Fruit fly (Drosophila melanogaster): ENCODE data around the gene Gal.
A peak's percentile ranks its signal among the peaks of the same experiment; 100 is the strongest.

Gal gene

DNA sequence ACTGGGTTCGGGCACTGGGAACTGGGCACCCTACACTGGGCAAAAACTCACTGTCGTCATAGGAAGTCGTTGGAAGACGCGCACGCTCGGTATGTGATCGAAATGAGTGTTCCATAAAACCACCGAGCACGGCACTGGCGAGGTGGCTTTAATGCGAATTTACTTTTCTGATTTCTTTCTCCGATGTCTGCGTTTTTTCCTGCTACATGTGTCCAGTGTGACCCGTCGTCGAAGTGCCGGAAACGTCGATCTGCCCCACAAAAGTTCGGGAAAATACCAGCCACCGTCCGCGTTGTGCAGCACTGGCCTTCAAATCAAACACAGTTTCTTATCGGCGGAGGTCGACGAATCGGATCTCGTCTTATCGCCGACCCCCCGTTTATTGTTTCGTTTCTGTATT is 7.4 kb downstream of the Gal start, which contains the start of gene Kdm5 (continued):
- TF ChIP-seq CG14710 (tag; optimal IDR thresholded peaks at IDR 0.05) (peak; percentile 46), CG31224 (GFP tag; IDR thresholded peaks at IDR 0.05) (peak; percentile 14; the same call in 1 of the 2 replicates), ERR (GFP tag; optimal IDR thresholded peaks at IDR 0.05) (no peak), rib (GFP tag; IDR thresholded peaks at IDR 0.05) (no peak), CG8089 (GFP tag; optimal IDR thresholded peaks at IDR 0.05) (peak; percentile 2), CG17328 (GFP tag; IDR thresholded peaks at IDR 0.05) (0 out of 2 replicates have a peak, but pooled peaks have one; percentile 12), CG7963 (GFP tag; IDR thresholded peaks at IDR 0.05; ENCODE audit: partially characterized antibody) (no peak), tx (GFP tag; optimal IDR thresholded peaks at IDR 0.05) (peak; percentile 11), jing (GFP tag; optimal IDR thresholded peaks at IDR 0.05) (no peak), CG4404 (GFP tag; IDR thresholded peaks at IDR 0.05) (peak; percentile 38; the same call in 1 of the 2 replicates), B-H2 (GFP tag; optimal IDR thresholded peaks at IDR 0.05) (peak; percentile 41), HmgD (GFP tag; optimal IDR thresholded peaks at IDR 0.05) (peak; percentile 62), CG10543 (GFP tag; optimal IDR thresholded peaks at IDR 0.05) (peak; percentile 78), CG7987 (GFP tag; optimal IDR thresholded peaks at IDR 0.05) (peak; percentile 47), da (GFP tag; optimal IDR thresholded peaks at IDR 0.05) (no peak), Mrtf (GFP tag; IDR thresholded peaks at IDR 0.05) (no peak), CG33213 (GFP tag; optimal IDR thresholded peaks at IDR 0.05) (peak; percentile 64), ci (GFP tag; IDR thresholded peaks at IDR 0.05) (peak; percentile 87), org-1 (GFP tag; optimal IDR thresholded peaks at IDR 0.05) (no peak), lab (GFP tag; optimal IDR thresholded peaks at IDR 0.05) (peak; percentile 64), Drgx (GFP tag; IDR thresholded peaks at IDR 0.05) (peak; percentile 45; the same call in 1 of the 2 replicates), Hmr (GFP tag; optimal IDR thresholded peaks at IDR 0.05) (peak; percentile 54), CG12391 (tag; optimal IDR thresholded peaks at IDR 0.05) (peak; percentile 9), Fer1 (GFP tag; optimal IDR thresholded peaks at IDR 0.05) (peak; percentile 48), Med (GFP tag) (peak; percentile 93), CG4707 (GFP tag; optimal IDR thresholded peaks at IDR 0.05) (no peak), sens (GFP tag) (peak; percentile 53), CG7839 (tag; optimal IDR thresholded peaks at IDR 0.05) (peak; percentile 4), CG8359 (GFP tag; optimal IDR thresholded peaks at IDR 0.05; ENCODE audit: borderline replicate concordance) (peak; percentile 16), CG13894 (tag; optimal IDR thresholded peaks at IDR 0.05) (no peak), CG15514 (GFP tag; optimal IDR thresholded peaks at IDR 0.05) (peak; percentile 69), YL-1 (GFP tag; optimal IDR thresholded peaks at IDR 0.05) (peak; percentile 65), danr (GFP tag; IDR thresholded peaks at IDR 0.05) (peak; percentile 29; the same call in 1 of the 2 replicates), CG9609 (GFP tag; optimal IDR thresholded peaks at IDR 0.05) (peak; percentile 54), CG32767 (GFP tag; IDR thresholded peaks at IDR 0.05) (no peak), CG18262 (tag; optimal IDR thresholded peaks at IDR 0.05) (peak; percentile 8), Sin3A (optimal IDR thresholded peaks at IDR 0.05) (peak; percentile 49), lilli (GFP tag; optimal IDR thresholded peaks at IDR 0.05) (peak; percentile 13), CG11504 (tag; optimal IDR thresholded peaks at IDR 0.05) (peak; percentile 37), insv (GFP tag; optimal IDR thresholded peaks at IDR 0.05) (peak in 1 of 2 experiments; percentile 27), slp2 (GFP tag; optimal IDR thresholded peaks at IDR 0.05) (no peak), caup (GFP tag; optimal IDR thresholded peaks at IDR 0.05; ENCODE audit: severe bottlenecking) (peak; percentile 62), Nf-YB (GFP tag; optimal IDR thresholded peaks at IDR 0.05) (peak; percentile 54), CG5953 (GFP tag; IDR thresholded peaks at IDR 0.05) (no peak), CG12942 (GFP tag; optimal IDR thresholded peaks at IDR 0.05) (no peak), Sry-δ (GFP tag; optimal IDR thresholded peaks at IDR 0.05) (peak; percentile 37), CG13287 (GFP tag; IDR thresholded peaks at IDR 0.05; ENCODE audit: partially characterized antibody) (peak; percentile 24; the same call in 1 of the 2 replicates), sens-2 (GFP tag; IDR thresholded peaks at IDR 0.05) (no peak), CG2199 (GFP tag; IDR thresholded peaks at IDR 0.05) (0 out of 3 replicates have a peak, but pooled peaks have one; percentile 49), CG10274 (GFP tag; optimal IDR thresholded peaks at IDR 0.05) (peak; percentile 65), CG43689 (GFP tag; IDR thresholded peaks at IDR 0.05) (no peak)

All from whole organism, embryonic.